Fruit fly (Drosophila melanogaster) whole organism, embryonic: ENCODE data around the gene Mocs2B.

Experiments used
- Asciz ChIP-seq: fragments of 200-800 bp; sonication (Bioruptor generic); optimal IDR thresholded peaks from 2 replicates; lab custom pipeline; 2017; ENCODE audit warnings: missing biosample characterization, mild to moderate bottlenecking, missing genetic modification characterization, missing genetic modification reagents
- CG1024 ChIP-seq: fragments of 200-800 bp; sonication (Bioruptor generic); IDR thresholded peaks from 2 replicates; pipeline ENCODE4 v1.3.6; 2022; ENCODE audit warnings: missing biosample characterization, missing genetic modification characterization
- CG10654 ChIP-seq: fragments of 200-800 bp; sonication (Bioruptor generic); optimal IDR thresholded peaks from 2 replicates; lab custom pipeline; 2016; ENCODE audit warnings: missing biosample characterization, missing genetic modification characterization
- CG11085 ChIP-seq: fragments of 200-800 bp; sonication (Bioruptor generic); IDR thresholded peaks from 2 replicates; pipeline ENCODE4 v1.3.6; 2022; ENCODE audit warnings: missing biosample characterization, missing genetic modification characterization
- CG11504 ChIP-seq: fragments of 200-800 bp; sonication (Bioruptor generic); optimal IDR thresholded peaks from 3 replicates; lab custom pipeline; 2019; ENCODE audit warnings: missing biosample characterization, mild to moderate bottlenecking, missing genetic modification characterization, moderate library complexity
- CG12104 ChIP-seq: fragments of 200-800 bp; sonication (Bioruptor generic); optimal IDR thresholded peaks from 3 replicates; lab custom pipeline; 2016; ENCODE audit warnings: missing biosample characterization, missing genetic modification characterization
- CG12769 ChIP-seq: fragments of 200-800 bp; sonication (Bioruptor generic); optimal IDR thresholded peaks from 2 replicates; lab custom pipeline; 2019; ENCODE audit warnings: missing biosample characterization, mild to moderate bottlenecking, missing genetic modification characterization, moderate library complexity
- CG13424 ChIP-seq: fragments of 200-800 bp; sonication (Bioruptor generic); optimal IDR thresholded peaks from 2 replicates; lab custom pipeline; 2019; ENCODE audit warnings: missing biosample characterization, mild to moderate bottlenecking, missing genetic modification characterization, moderate library complexity
- CG15696 ChIP-seq: fragments of 200-800 bp; sonication (Bioruptor generic); optimal IDR thresholded peaks from 2 replicates; lab custom pipeline; 2019; ENCODE audit warnings: missing biosample characterization, mild to moderate bottlenecking, missing genetic modification characterization, moderate library complexity
- CG1602 ChIP-seq: fragments of 200-800 bp; sonication (Bioruptor generic); optimal IDR thresholded peaks from 3 replicates; lab custom pipeline; 2016; ENCODE audit warnings: missing biosample characterization, missing genetic modification characterization
- CG1603 ChIP-seq: fragments of 200-800 bp; sonication (Bioruptor generic); optimal IDR thresholded peaks from 2 replicates; lab custom pipeline; 2019; ENCODE audit warnings: missing biosample characterization, mild to moderate bottlenecking, missing genetic modification characterization, moderate library complexity
- CG17359 ChIP-seq: fragments of 200-800 bp; sonication (Bioruptor generic); optimal IDR thresholded peaks from 3 replicates; lab custom pipeline; 2018; ENCODE audit warnings: missing biosample characterization, mild to moderate bottlenecking, missing genetic modification characterization, moderate library complexity
- CG18599 ChIP-seq: fragments of 200-800 bp; sonication (Bioruptor generic); optimal IDR thresholded peaks from 3 replicates; lab custom pipeline; 2017; ENCODE audit warnings: missing biosample characterization, missing genetic modification characterization, mild to moderate bottlenecking, moderate library complexity, missing genetic modification reagents
- CG2712 ChIP-seq: fragments of 200-800 bp; optimal IDR thresholded peaks from 3 replicates; lab custom pipeline; 2019; ENCODE audit warnings: missing biosample characterization, mild to moderate bottlenecking, missing genetic modification characterization, moderate library complexity
- CG7786 ChIP-seq: fragments of 200-800 bp; sonication (Bioruptor generic); optimal IDR thresholded peaks from 2 replicates; lab custom pipeline; 2016; ENCODE audit warnings: missing biosample characterization, missing genetic modification characterization
- CG9876 ChIP-seq: fragments of 200-800 bp; sonication (Bioruptor generic); optimal IDR thresholded peaks from 2 replicates; lab custom pipeline; 2016; ENCODE audit warnings: missing biosample characterization, missing genetic modification characterization
- CoRest ChIP-seq: fragments of 200-800 bp; sonication (Bioruptor generic); optimal IDR thresholded peaks from 3 replicates; lab custom pipeline; 2018; ENCODE audit warnings: missing biosample characterization, mild to moderate bottlenecking, missing genetic modification characterization, moderate library complexity
- Gsc ChIP-seq: fragments of 200-800 bp; sonication (Bioruptor generic); IDR thresholded peaks from 2 replicates; pipeline ENCODE4 v1.3.6; 2022; ENCODE audit warnings: missing biosample characterization, missing genetic modification characterization
- HLH3B ChIP-seq: fragments of 200-800 bp; sonication (Bioruptor generic); IDR thresholded peaks from 2 replicates; pipeline ENCODE4 v1.3.6; 2022; ENCODE audit warnings: missing biosample characterization, missing genetic modification characterization
- Hmr ChIP-seq: fragments of 200-800 bp; sonication (Bioruptor generic); optimal IDR thresholded peaks from 3 replicates; lab custom pipeline; 2017; ENCODE audit warnings: mild to moderate bottlenecking, missing biosample characterization, missing genetic modification reagents, missing genetic modification characterization
- Hr51 ChIP-seq, 2 experiments: fragments of 200-800 bp; sonication (Bioruptor generic); optimal IDR thresholded peaks; 2 replicates in 1 of 2; 3 replicates in 1 of 2; lab custom pipeline; 2016 to 2018; ENCODE audit warnings: missing biosample characterization in 2 of 2, missing genetic modification characterization in 2 of 2, mild to moderate bottlenecking in 1 of 2, moderate library complexity in 1 of 2
- Hr78 ChIP-seq, 2 experiments: fragments of 200-800 bp in 1 of 2; fragments of >200 bp in 1 of 2; sonication (Bioruptor generic) in 1 of 2; optimal IDR thresholded peaks; 2 replicates each; lab custom pipeline; 2017 to 2019; ENCODE audit warnings: missing biosample characterization in 2 of 2, missing genetic modification characterization in 2 of 2, mild to moderate bottlenecking in 1 of 2, moderate library complexity in 1 of 2
- Lim3 ChIP-seq: fragments of 200-800 bp; sonication (Bioruptor generic); IDR thresholded peaks from 2 replicates; pipeline ENCODE4 v1.3.6; 2022; ENCODE audit warnings: missing biosample characterization, missing genetic modification characterization
- NK7.1 ChIP-seq: fragments of 200-800 bp; sonication (Bioruptor generic); optimal IDR thresholded peaks from 3 replicates; lab custom pipeline; 2016; ENCODE audit warnings: missing biosample characterization, missing genetic modification characterization
- Scr ChIP-seq: fragments of 200-800 bp; sonication (Bioruptor generic); IDR thresholded peaks from 2 replicates; pipeline ENCODE4 v1.3.6; 2022; ENCODE audit warnings: missing biosample characterization, missing genetic modification characterization; ENCODE audit not compliant: partially characterized antibody
- Spps ChIP-seq: fragments of 200-800 bp; sonication (Bioruptor generic); optimal IDR thresholded peaks from 2 replicates; lab custom pipeline; 2018; ENCODE audit warnings: missing biosample characterization, mild to moderate bottlenecking, missing genetic modification characterization
- Ssrp ChIP-seq: fragments of 200-800 bp; sonication (Bioruptor generic); optimal IDR thresholded peaks from 2 replicates; lab custom pipeline; 2018; ENCODE audit warnings: missing biosample characterization, mild to moderate bottlenecking, missing genetic modification characterization, moderate library complexity
- ato ChIP-seq: fragments of 200-800 bp; sonication (Bioruptor generic); IDR thresholded peaks from 2 replicates; pipeline ENCODE4 v1.3.6; 2022; ENCODE audit warnings: missing biosample characterization, missing genetic modification characterization; ENCODE audit not compliant: partially characterized antibody
- bcd ChIP-seq: fragments of 200-800 bp; sonication (Bioruptor generic); optimal IDR thresholded peaks from 2 replicates; lab custom pipeline; 2017; ENCODE audit warnings: missing biosample characterization, mild to moderate bottlenecking, missing genetic modification characterization
- cg ChIP-seq: fragments of 200-800 bp; sonication (Bioruptor generic); optimal IDR thresholded peaks from 3 replicates; lab custom pipeline; 2019; ENCODE audit warnings: missing biosample characterization, mild to moderate bottlenecking, missing genetic modification characterization, moderate library complexity
- chinmo ChIP-seq: fragments of 200-800 bp; sonication (Bioruptor generic); IDR thresholded peaks from 4 replicates; pipeline ENCODE4 v1.3.6; 2022; ENCODE audit warnings: missing biosample characterization, missing genetic modification characterization; ENCODE audit not compliant: partially characterized antibody
- emc ChIP-seq: fragments of 200-800 bp; sonication (Bioruptor generic); optimal IDR thresholded peaks from 2 replicates; lab custom pipeline; 2016; ENCODE audit warnings: missing biosample characterization, missing genetic modification characterization
- en ChIP-seq: fragments of 200-800 bp; sonication (Bioruptor generic); optimal IDR thresholded peaks from 2 replicates; lab custom pipeline; 2016; ENCODE audit warnings: missing biosample characterization, missing genetic modification characterization
- fd102C ChIP-seq: fragments of 200-800 bp; sonication (Bioruptor generic); optimal IDR thresholded peaks from 2 replicates; lab custom pipeline; 2018; ENCODE audit warnings: missing biosample characterization, mild to moderate bottlenecking, missing genetic modification characterization, moderate library complexity
- grau ChIP-seq: fragments of 200-800 bp; optimal IDR thresholded peaks from 3 replicates; lab custom pipeline; 2019; ENCODE audit warnings: missing biosample characterization, mild to moderate bottlenecking, missing genetic modification characterization, moderate library complexity
- gsb-n ChIP-seq: fragments of 200-800 bp; sonication (Bioruptor generic); optimal IDR thresholded peaks from 3 replicates; lab custom pipeline; 2018; ENCODE audit warnings: missing biosample characterization, mild to moderate bottlenecking, missing genetic modification characterization
- jing ChIP-seq: fragments of 200-800 bp; sonication (Bioruptor generic); optimal IDR thresholded peaks from 2 replicates; lab custom pipeline; 2018; ENCODE audit warnings: missing biosample characterization, mild to moderate bottlenecking, missing genetic modification characterization
- kah ChIP-seq: fragments of 200-800 bp; sonication (Bioruptor generic); optimal IDR thresholded peaks from 2 replicates; lab custom pipeline; 2018; ENCODE audit warnings: missing biosample characterization, mild to moderate bottlenecking, missing genetic modification characterization
- oc ChIP-seq: fragments of 200-800 bp; sonication (Bioruptor generic); optimal IDR thresholded peaks from 2 replicates; lab custom pipeline; 2018; ENCODE audit warnings: missing biosample characterization, mild to moderate bottlenecking, missing genetic modification characterization, moderate library complexity
- pnt ChIP-seq: fragments of 200-800 bp; sonication (Bioruptor generic); optimal IDR thresholded peaks from 3 replicates; lab custom pipeline; 2016; ENCODE audit warnings: missing biosample characterization, missing genetic modification characterization
- pum ChIP-seq: fragments of 200-800 bp; sonication (Bioruptor generic); optimal IDR thresholded peaks from 2 replicates; lab custom pipeline; 2016; ENCODE audit warnings: missing biosample characterization, missing genetic modification characterization
- sd ChIP-seq: fragments of 200-800 bp; sonication (Bioruptor generic); optimal IDR thresholded peaks from 3 replicates; lab custom pipeline; 2018; ENCODE audit warnings: missing biosample characterization, mild to moderate bottlenecking, missing genetic modification characterization, moderate library complexity
- seq ChIP-seq: fragments of 200-800 bp; sonication (Bioruptor generic); IDR thresholded peaks from 2 replicates; pipeline ENCODE4 v1.3.6; 2022; ENCODE audit warnings: missing biosample characterization, missing genetic modification characterization
- shn ChIP-seq: fragments of 200-800 bp; sonication (Bioruptor generic); optimal IDR thresholded peaks from 3 replicates; lab custom pipeline; 2016; ENCODE audit warnings: missing biosample characterization, missing genetic modification characterization
- slbo ChIP-seq: fragments of 200-800 bp; sonication (Bioruptor generic); IDR thresholded peaks from 2 replicates; pipeline ENCODE4 v1.3.6; 2022; ENCODE audit warnings: missing biosample characterization, missing genetic modification characterization
- sob ChIP-seq: fragments of 200-800 bp; sonication (Bioruptor generic); IDR thresholded peaks from 2 replicates; pipeline ENCODE4 v1.3.6; 2022; ENCODE audit warnings: missing biosample characterization, missing genetic modification characterization
- tgo ChIP-seq: fragments of 200-800 bp; sonication (Bioruptor generic); IDR thresholded peaks from 3 replicates; pipeline ENCODE4 v1.3.6; 2022; ENCODE audit warnings: missing biosample characterization, missing genetic modification characterization
- twi ChIP-seq: fragments of 200-800 bp; optimal IDR thresholded peaks from 2 replicates; lab custom pipeline; 2019; ENCODE audit warnings: missing biosample characterization, mild to moderate bottlenecking, missing genetic modification characterization, moderate library complexity
- wek ChIP-seq: fragments of 200-800 bp; sonication (Bioruptor generic); optimal IDR thresholded peaks from 3 replicates; lab custom pipeline; 2018; ENCODE audit warnings: missing biosample characterization, mild to moderate bottlenecking, missing genetic modification characterization, moderate library complexity
- zf30C ChIP-seq: fragments of 200-800 bp; sonication (Bioruptor generic); optimal IDR thresholded peaks from 3 replicates; lab custom pipeline; 2018; ENCODE audit warnings: missing biosample characterization, mild to moderate bottlenecking, missing genetic modification characterization

The Mocs2B gene

DNA sequence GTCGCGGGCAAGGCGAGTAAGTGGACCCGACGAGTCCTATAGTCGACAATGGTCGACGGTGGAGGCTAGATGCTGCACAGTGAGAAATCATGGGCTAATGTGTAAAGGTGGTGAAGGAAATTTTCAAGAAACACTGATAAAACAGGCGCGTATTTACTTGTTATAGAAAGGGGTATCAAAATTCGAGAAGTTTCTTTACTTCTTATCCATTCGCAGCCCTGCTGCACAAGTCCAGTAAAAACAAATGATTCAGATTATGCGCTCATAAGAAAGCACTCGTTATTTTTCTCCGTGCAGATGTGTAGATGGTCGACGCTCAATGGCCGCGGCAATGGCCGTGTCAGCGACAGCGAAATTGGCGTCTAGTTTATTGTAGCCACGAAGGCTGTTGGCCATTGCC, 49.4 kb upstream of the Mocs2B start (continued):
- TF ChIP-seq CG1024 (0 out of 2 replicates have a peak, but pooled peaks have one; percentile 5), CG7786 (GFP tag; lab: Kevin White, UChicago) (no peak), CG18599 (GFP tag; lab: Kevin White, UChicago) (peak; percentile 53), shn (GFP tag; lab: Kevin White, UChicago) (no peak), CG10654 (no peak), NK7.1 (no peak), kah (GFP tag; lab: Kevin White, UChicago) (no peak), pnt (GFP tag; lab: Kevin White, UChicago) (no peak), chinmo (GFP tag; lab: Robert Waterston, UW) (no peak), CG1602 (no peak), bcd (GFP tag; lab: Kevin White, UChicago) (no peak), CG12104 (GFP tag; lab: Kevin White, UChicago) (no peak), gsb-n (tag; lab: Kevin White, UChicago) (no peak), CG17359 (tag; lab: Kevin White, UChicago) (no peak), wek (GFP tag; lab: Kevin White, UChicago) (no peak), CG1603 (tag; lab: Kevin White, UChicago) (peak; percentile 18), sob (no peak), grau (peak; percentile 19), Gsc (no peak), CG15696 (tag; lab: Kevin White, UChicago) (no peak), CG9876 (GFP tag; lab: Kevin White, UChicago) (no peak), Ssrp (tag; lab: Kevin White, UChicago) (no peak), oc (tag; lab: Kevin White, UChicago) (no peak), zf30C (GFP tag; lab: Kevin White, UChicago) (peak; percentile 58), en (no peak), fd102C (GFP tag; lab: Kevin White, UChicago) (no peak), cg (GFP tag; lab: Kevin White, UChicago) (no peak), Hmr (GFP tag; lab: Kevin White, UChicago) (peak; percentile 9), tgo (GFP tag; lab: Robert Waterston, UW) (no peak), pum (no peak), Asciz (GFP tag; lab: Kevin White, UChicago) (no peak), Hr78 (GFP tag; optimal IDR thresholded peaks at IDR 0.05; lab: Kevin White, UChicago) (no peak), CG12769 (no peak), sd (no peak), CoRest (tag; lab: Kevin White, UChicago) (peak; percentile 7), HLH3B (GFP tag; lab: Robert Waterston, UW) (0 out of 2 replicates have a peak, but pooled peaks have one; percentile 5), seq (GFP tag; lab: Robert Waterston, UW) (no peak), Scr (GFP tag; lab: Robert Waterston, UW) (no peak), CG2712 (tag; lab: Kevin White, UChicago) (peak; percentile 13), Hr51 (GFP tag; optimal IDR thresholded peaks at IDR 0.05; lab: Kevin White, UChicago) (peak in 1 of 2 experiments; percentile 24), jing (GFP tag; lab: Kevin White, UChicago) (no peak), CG11504 (tag; lab: Kevin White, UChicago) (peak; percentile 28), Spps (tag; lab: Kevin White, UChicago) (no peak), CG11085 (no peak), twi (tag; lab: Kevin White, UChicago) (no peak), emc (no peak), ato (GFP tag; lab: Robert Waterston, UW) (no peak), Lim3 (GFP tag; lab: Robert Waterston, UW) (no peak), CG13424 (no peak), slbo (GFP tag; lab: Robert Waterston, UW) (0 out of 2 replicates have a peak, but pooled peaks have one; percentile 23)
